Worm (Caenorhabditis elegans) whole organism, L4/young adult: ENCODE measurements around the gene rcan-1.

Experiments used
- dao-5 ChIP-seq: sonication (generic microtip); optimal IDR thresholded peaks from 2 replicates; lab custom pipeline; 2016; ENCODE audit warnings: missing genotype, missing genetic modification characterization, moderate library complexity, missing compliant biosample characterization
- him-1 ChIP-seq: sonication (generic microtip); optimal IDR thresholded peaks from 2 replicates; lab custom pipeline; 2016; ENCODE audit warnings: missing genotype, missing genetic modification reagents, missing genetic modification characterization, missing compliant biosample characterization

DNA sequence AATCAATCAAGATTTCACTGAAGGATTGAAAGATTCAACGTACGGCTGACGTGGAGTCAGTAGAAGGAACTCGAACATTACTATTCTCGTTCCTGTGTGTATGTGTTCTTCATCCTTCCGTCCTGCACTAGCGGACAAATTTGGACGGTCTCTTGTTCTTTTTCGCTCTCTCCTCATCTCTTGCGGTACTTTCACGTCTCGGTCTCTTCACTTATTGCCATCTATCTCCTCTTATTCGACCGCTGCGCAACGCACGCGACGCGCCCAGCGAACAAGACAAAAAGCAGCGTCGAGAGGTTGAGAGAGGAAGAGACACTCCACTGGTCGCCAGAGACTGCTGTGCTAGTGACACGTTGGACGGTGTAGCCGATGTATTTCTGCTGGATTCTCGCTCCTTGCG is 31.6 kb upstream of the rcan-1 start:
- peak; percentile 25 for TF ChIP-seq him-1 (tag; lab: Kevin White, UChicago)
- no peak for TF ChIP-seq dao-5 (tag; lab: Kevin White, UChicago)
